Fruit fly (Drosophila melanogaster) whole organism, adult: ENCODE data around the gene CG14834.

Experiments
- CG11617 ChIP-seq: fragments of 200-800 bp; sonication (Bioruptor generic); optimal IDR thresholded peaks from 2 replicates; lab custom pipeline; 2017; ENCODE audit warnings: mild to moderate bottlenecking, missing biosample characterization, missing genetic modification reagents, missing genetic modification characterization
- CG12768 ChIP-seq: fragments of 200-800 bp; sonication (Bioruptor generic); optimal IDR thresholded peaks from 2 replicates; lab custom pipeline; 2017; ENCODE audit warnings: missing biosample characterization, missing genetic modification characterization, mild to moderate bottlenecking, moderate library complexity, missing genetic modification reagents
- CG14711 ChIP-seq: fragments of 200-800 bp; sonication (Bioruptor generic); optimal IDR thresholded peaks from 2 replicates; lab custom pipeline; 2018; ENCODE audit warnings: missing biosample characterization, mild to moderate bottlenecking, missing genetic modification characterization, moderate library complexity
- CG1620 ChIP-seq: fragments of 200-800 bp; sonication (Bioruptor generic); optimal IDR thresholded peaks from 2 replicates; lab custom pipeline; 2016; ENCODE audit warnings: missing biosample characterization, missing genetic modification characterization
- CG33017 ChIP-seq: fragments of 200-800 bp; sonication (Bioruptor generic); optimal IDR thresholded peaks from 2 replicates; lab custom pipeline; 2018; ENCODE audit warnings: missing biosample characterization, mild to moderate bottlenecking, missing genetic modification characterization, moderate library complexity
- CG5204 ChIP-seq: fragments of 200-800 bp; sonication (Bioruptor generic); optimal IDR thresholded peaks from 2 replicates; lab custom pipeline; 2016; ENCODE audit warnings: missing biosample characterization, missing genetic modification characterization
- CG7045 ChIP-seq: fragments of 200-800 bp; sonication (Bioruptor generic); optimal IDR thresholded peaks from 2 replicates; lab custom pipeline; 2017; ENCODE audit warnings: missing biosample characterization, mild to moderate bottlenecking, missing genetic modification characterization
- CG7101 ChIP-seq: fragments of 200-800 bp; sonication (Bioruptor generic); optimal IDR thresholded peaks from 2 replicates; lab custom pipeline; 2018; ENCODE audit warnings: missing biosample characterization, mild to moderate bottlenecking, missing genetic modification characterization, moderate library complexity
- Clk ChIP-seq: fragments of 200-800 bp; sonication (Bioruptor generic); optimal IDR thresholded peaks from 2 replicates; lab custom pipeline; 2017; ENCODE audit warnings: missing biosample characterization, missing genetic modification characterization
- Crg-1 ChIP-seq: fragments of 200-800 bp; sonication (Bioruptor generic); optimal IDR thresholded peaks from 2 replicates; lab custom pipeline; 2016; ENCODE audit warnings: missing biosample characterization, missing genetic modification characterization
- Hr96 ChIP-seq: fragments of 200-800 bp; sonication (Bioruptor generic); optimal IDR thresholded peaks from 2 replicates; lab custom pipeline; 2016; ENCODE audit warnings: missing biosample characterization, missing genetic modification characterization
- Mnt ChIP-seq: fragments of 200-800 bp; sonication (Bioruptor generic); optimal IDR thresholded peaks from 2 replicates; lab custom pipeline; 2016; ENCODE audit warnings: missing biosample characterization, mild to moderate bottlenecking, missing genetic modification characterization
- bab1 ChIP-seq: fragments of 200-800 bp; sonication (Bioruptor generic); optimal IDR thresholded peaks from 3 replicates; lab custom pipeline; 2019; ENCODE audit warnings: missing biosample characterization, mild to moderate bottlenecking, missing genetic modification characterization, moderate library complexity
- cic ChIP-seq: fragments of 200-800 bp; sonication (Bioruptor generic); optimal IDR thresholded peaks from 2 replicates; lab custom pipeline; 2017; ENCODE audit warnings: missing biosample characterization, mild to moderate bottlenecking, missing genetic modification characterization, moderate library complexity
- cnc ChIP-seq, 2 experiments: fragments of >200 bp; optimal IDR thresholded peaks; 2 replicates each; lab custom pipeline; 2017
- kay ChIP-seq: fragments of 200-800 bp; sonication (Bioruptor generic); peaks from one replicate; lab custom pipeline; 2016; ENCODE audit warnings: missing biosample characterization, missing genetic modification characterization, borderline replicate concordance
- ovo ChIP-seq: fragments of 200-800 bp; sonication (Bioruptor generic); optimal IDR thresholded peaks from 2 replicates; lab custom pipeline; 2016; ENCODE audit warnings: missing biosample characterization, missing genetic modification characterization
- pad ChIP-seq: fragments of 200-800 bp; sonication (Bioruptor generic); optimal IDR thresholded peaks from 3 replicates; lab custom pipeline; 2017; ENCODE audit warnings: missing biosample characterization, missing genetic modification characterization, mild to moderate bottlenecking, moderate library complexity, missing genetic modification reagents
- tj ChIP-seq: fragments of 200-800 bp; sonication (Bioruptor generic); optimal IDR thresholded peaks from 3 replicates; lab custom pipeline; 2017; ENCODE audit warnings: missing biosample characterization, mild to moderate bottlenecking, missing genetic modification characterization, moderate library complexity
- toe ChIP-seq: fragments of 200-800 bp; sonication (Bioruptor generic); optimal IDR thresholded peaks from 2 replicates; lab custom pipeline; 2016; ENCODE audit warnings: missing biosample characterization, missing genetic modification characterization

CG14834 gene

dm6 chr3L:7380395-7380794 lies 33.5 kb upstream of the CG14834 start:
- TF ChIP-seq CG11617 (GFP tag; lab: Kevin White, UChicago) (no peak), CG5204 (no peak), cic (GFP tag; lab: Kevin White, UChicago) (peak; percentile 13), pad (no peak), toe (GFP tag; lab: Kevin White, UChicago) (no peak), CG12768 (GFP tag; lab: Kevin White, UChicago) (no peak), CG1620 (GFP tag; lab: Kevin White, UChicago) (no peak)

dm6 chr3L:7376830-7377229 lies 29.9 kb upstream of the CG14834 start:
- TF ChIP-seq Clk (no peak), Hr96 (no peak), pad (no peak), cnc (optimal IDR thresholded peaks at IDR 0.05; lab: Kevin White, UChicago) (no peak), cic (GFP tag; lab: Kevin White, UChicago) (no peak)

DNA sequence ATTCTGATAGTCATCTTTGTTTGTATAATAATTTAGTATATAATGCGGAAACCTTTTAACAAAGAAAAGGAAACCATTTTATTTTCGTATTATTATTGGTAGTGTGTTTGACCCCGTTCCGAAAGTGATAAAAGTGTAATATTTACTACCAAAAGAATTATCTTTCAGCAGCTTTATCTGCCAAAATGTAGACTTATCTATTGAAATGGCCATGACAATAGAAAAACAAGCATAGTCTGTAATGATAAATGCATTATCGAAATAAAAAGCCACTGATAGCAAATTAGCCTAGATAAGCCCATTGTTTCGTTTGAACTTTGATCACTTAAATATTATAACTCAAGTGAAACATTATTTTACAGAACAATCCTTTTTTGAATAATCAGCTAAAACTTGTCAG lies 29.2 kb upstream of the CG14834 start:
- TF ChIP-seq CG5204 (no peak), cnc (optimal IDR thresholded peaks at IDR 0.05; lab: Kevin White, UChicago) (no peak), CG14711 (tag; lab: Kevin White, UChicago) (no peak), CG33017 (tag; lab: Kevin White, UChicago) (no peak), CG11617 (GFP tag; lab: Kevin White, UChicago) (no peak), bab1 (no peak), CG12768 (GFP tag; lab: Kevin White, UChicago) (no peak), CG1620 (GFP tag; lab: Kevin White, UChicago) (no peak), CG7101 (tag; lab: Kevin White, UChicago) (no peak), cic (GFP tag; lab: Kevin White, UChicago) (no peak), Clk (no peak), ovo (GFP tag; lab: Kevin White, UChicago) (no peak), toe (GFP tag; lab: Kevin White, UChicago) (no peak), kay (GFP tag; lab: Kevin White, UChicago) (no peak), Crg-1 (no peak), Mnt (GFP tag; lab: Kevin White, UChicago) (no peak), CG7045 (GFP tag; lab: Kevin White, UChicago) (no peak), tj (GFP tag; lab: Kevin White, UChicago) (no peak), Hr96 (no peak), pad (no peak)

DNA sequence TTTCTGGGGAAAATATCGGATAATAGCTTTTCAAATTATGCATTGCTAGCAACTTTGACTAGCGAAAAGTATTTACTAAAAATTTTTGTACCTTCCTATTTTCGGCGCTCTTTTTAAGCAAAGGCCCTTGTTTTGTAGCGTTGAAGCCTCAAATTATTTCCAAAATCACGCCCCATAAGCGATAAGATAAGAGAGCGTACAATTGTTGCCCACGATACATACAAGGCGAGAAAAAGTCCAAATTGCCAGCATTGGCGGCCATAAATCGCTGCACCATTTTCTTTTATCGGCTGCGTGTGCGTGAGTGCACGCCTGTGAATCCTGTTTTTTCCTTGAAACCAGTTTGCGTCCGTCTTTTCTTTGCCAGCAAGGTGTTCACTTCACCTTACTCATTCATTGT lies 24.4 kb upstream of the CG14834 start:
- TF ChIP-seq Hr96 (no peak), kay (GFP tag; lab: Kevin White, UChicago) (peak; percentile 46), CG14711 (tag; lab: Kevin White, UChicago) (no peak), CG1620 (GFP tag; lab: Kevin White, UChicago) (no peak)

DNA sequence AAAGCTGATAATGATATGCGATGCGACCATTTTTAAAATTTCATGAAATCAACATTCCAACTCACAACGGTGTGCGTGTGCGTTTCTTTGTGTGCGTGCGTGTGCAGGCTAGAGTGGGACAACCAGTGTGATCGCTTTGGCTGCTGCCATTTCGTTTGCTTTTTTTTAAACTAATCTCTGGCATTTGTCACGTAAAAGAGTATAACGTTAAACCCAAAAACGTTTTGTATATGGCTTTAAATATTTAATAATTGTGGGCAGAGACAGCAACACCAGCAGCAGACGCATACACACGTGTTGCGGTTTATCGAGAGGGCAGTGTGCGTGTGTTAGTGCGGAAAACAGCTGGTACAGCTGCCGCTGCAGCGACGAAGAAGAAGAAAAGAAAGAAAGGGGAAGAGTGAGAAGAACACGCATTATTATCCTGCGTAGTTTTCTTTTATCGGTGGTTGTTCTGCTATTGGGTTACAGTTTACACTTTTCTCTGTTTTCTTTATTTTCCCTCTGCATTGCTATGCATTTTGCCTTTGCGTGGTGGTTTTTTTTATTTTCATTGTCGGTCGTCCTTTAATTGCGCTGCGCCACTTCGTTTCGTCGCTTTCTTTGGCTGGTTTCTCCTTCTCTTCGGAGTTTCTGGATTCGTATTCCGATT lies 23.4 kb upstream of the CG14834 start:
- TF ChIP-seq toe (GFP tag; lab: Kevin White, UChicago) = no peak
- no peak for TF ChIP-seq kay (GFP tag; lab: Kevin White, UChicago)
- TF ChIP-seq CG11617 (GFP tag; lab: Kevin White, UChicago) = peak; percentile 52
- TF ChIP-seq tj (GFP tag; lab: Kevin White, UChicago) = peak; percentile 35
- peak; percentile 9 for TF ChIP-seq cic (GFP tag; lab: Kevin White, UChicago)
- TF ChIP-seq pad = peak; percentile 68
- no peak for TF ChIP-seq Hr96
- TF ChIP-seq Mnt (GFP tag; lab: Kevin White, UChicago) = peak; percentile 91
- TF ChIP-seq CG7101 (tag; lab: Kevin White, UChicago) = peak; percentile 14

DNA sequence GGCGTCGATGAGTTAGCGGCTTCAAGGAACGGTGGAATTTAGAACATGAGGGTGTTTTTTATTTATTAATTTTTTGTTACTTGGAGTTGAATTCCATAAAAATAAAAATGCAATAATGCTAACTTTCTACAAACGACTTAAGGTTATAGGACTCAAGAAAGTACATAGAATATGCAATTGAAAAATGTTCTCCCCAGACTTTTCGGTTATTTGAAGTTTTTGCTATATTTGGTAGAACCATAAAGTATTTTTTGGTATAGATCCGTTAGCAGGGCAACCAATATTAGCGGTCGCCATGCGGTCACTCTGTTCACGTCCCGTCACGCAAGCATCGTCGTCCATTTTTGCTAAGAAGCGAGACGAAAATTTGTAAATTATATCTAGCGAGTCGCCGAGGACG lies 22.6 kb upstream of the CG14834 start, which contains the start of gene akirin:
akirin (plus strand) TSS at position 301 of the 400 bp plus-strand sequence.
- TF ChIP-seq bab1 (no peak), ovo (GFP tag; lab: Kevin White, UChicago) (no peak), CG14711 (tag; lab: Kevin White, UChicago) (no peak), CG12768 (GFP tag; lab: Kevin White, UChicago) (no peak), pad (no peak)

dm6 chr3L:7368934-7369333 lies 22.0 kb upstream of the CG14834 start, which contains the start of gene Sh3beta:
Sh3beta (minus strand) TSS chr3L:7369260.
- TF ChIP-seq cnc (optimal IDR thresholded peaks at IDR 0.05; lab: Kevin White, UChicago) (no peak), kay (GFP tag; lab: Kevin White, UChicago) (peak; percentile 41)
